Fruit fly (Drosophila melanogaster): Measurements from ENCODE around the gene CG31975.

DNA sequence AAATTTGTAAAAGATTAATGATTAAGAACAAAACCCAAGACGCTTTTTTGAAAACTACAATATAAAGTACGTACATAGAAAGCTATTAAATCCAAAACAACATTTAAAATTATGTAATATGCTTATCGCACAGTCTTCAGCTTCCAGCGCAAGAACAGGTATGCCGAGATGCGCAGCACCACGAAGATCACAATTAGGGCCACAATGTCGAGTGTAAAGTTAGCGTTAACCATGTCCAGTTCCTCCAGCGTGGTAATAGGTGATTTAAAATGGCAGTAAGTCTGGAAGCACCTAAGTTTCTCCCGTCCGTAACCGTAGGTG is 17.8 kb downstream of the CG31975 start:
- no peak for TF ChIP-seq psq (optimal IDR thresholded peaks at IDR 0.05)
- no peak for TF ChIP-seq Dll (optimal IDR thresholded peaks at IDR 0.05)
- no peak for TF ChIP-seq CG8478 (optimal IDR thresholded peaks at IDR 0.05)
- no peak for TF ChIP-seq pan (optimal IDR thresholded peaks at IDR 0.05)
